Fruit fly (Drosophila melanogaster) whole organism, prepupa: Measurements from ENCODE around the gene dj-1beta.

Experiments used
- Blimp-1 ChIP-seq: fragments of 200-800 bp; sonication (Bioruptor generic); optimal IDR thresholded peaks from 3 replicates; lab custom pipeline; 2017; ENCODE audit warnings: missing biosample characterization, missing genetic modification characterization, mild to moderate bottlenecking, moderate library complexity, missing genetic modification reagents
- CG10631 ChIP-seq: fragments of 200-800 bp; sonication (Bioruptor generic); optimal IDR thresholded peaks from 2 replicates; lab custom pipeline; 2016; ENCODE audit warnings: missing biosample characterization, missing genetic modification characterization
- CG11902 ChIP-seq: fragments of 200-800 bp; sonication (Bioruptor generic); optimal IDR thresholded peaks from 3 replicates; lab custom pipeline; 2016; ENCODE audit warnings: missing biosample characterization, missing genetic modification characterization
- CG1621 ChIP-seq: fragments of 200-800 bp; sonication (Bioruptor generic); optimal IDR thresholded peaks from 3 replicates; lab custom pipeline; 2018; ENCODE audit warnings: missing biosample characterization, mild to moderate bottlenecking, missing genetic modification characterization
- CG6808 ChIP-seq: fragments of 200-800 bp; sonication (Bioruptor generic); optimal IDR thresholded peaks from 3 replicates; lab custom pipeline; 2017; ENCODE audit warnings: missing biosample characterization, missing genetic modification characterization, mild to moderate bottlenecking, moderate library complexity, missing genetic modification reagents
- CG6854 ChIP-seq: fragments of 200-800 bp; sonication (Bioruptor generic); optimal IDR thresholded peaks from 2 replicates; lab custom pipeline; 2017; ENCODE audit warnings: missing biosample characterization, mild to moderate bottlenecking, missing genetic modification characterization
- CG8319 ChIP-seq: fragments of 200-800 bp; sonication (Bioruptor generic); optimal IDR thresholded peaks from 3 replicates; lab custom pipeline; 2016; ENCODE audit warnings: missing biosample characterization, missing genetic modification characterization
- CG9139 ChIP-seq: fragments of 200-800 bp; sonication (Bioruptor generic); optimal IDR thresholded peaks from 3 replicates; lab custom pipeline; 2017; ENCODE audit warnings: missing biosample characterization, mild to moderate bottlenecking, missing genetic modification characterization
- Eip93F ChIP-seq: fragments of 200-800 bp; sonication (Bioruptor generic); optimal IDR thresholded peaks from 2 replicates; lab custom pipeline; 2016; ENCODE audit warnings: missing biosample characterization, mild to moderate bottlenecking, missing genetic modification characterization
- Hr4 ChIP-seq: fragments of 200-800 bp; sonication (Bioruptor generic); optimal IDR thresholded peaks from 3 replicates; lab custom pipeline; 2016; ENCODE audit warnings: missing biosample characterization, missing genetic modification characterization
- Lpt ChIP-seq: fragments of 200-800 bp; sonication (Bioruptor generic); optimal IDR thresholded peaks from 3 replicates; lab custom pipeline; 2016; ENCODE audit warnings: missing biosample characterization, missing genetic modification characterization
- Met ChIP-seq: fragments of 200-800 bp; sonication (Bioruptor generic); optimal IDR thresholded peaks from 3 replicates; lab custom pipeline; 2016; ENCODE audit warnings: missing biosample characterization, missing genetic modification characterization
- fd85E ChIP-seq: fragments of 200-800 bp; sonication (Bioruptor generic); optimal IDR thresholded peaks from 3 replicates; lab custom pipeline; 2016; ENCODE audit warnings: missing biosample characterization, missing genetic modification characterization

- TF ChIP-seq Hr4: peak; percentile 42
- TF ChIP-seq CG11902 (GFP tag; lab: Kevin White, UChicago): no peak
- TF ChIP-seq fd85E: no peak
- no peak for TF ChIP-seq CG8319 (GFP tag; lab: Kevin White, UChicago)
- no peak for TF ChIP-seq CG1621 (tag; lab: Kevin White, UChicago)
- TF ChIP-seq CG9139 (GFP tag; lab: Kevin White, UChicago): no peak
- TF ChIP-seq CG10631: peak; percentile 24
- no peak for TF ChIP-seq Blimp-1
- no peak for TF ChIP-seq Met (GFP tag; lab: Kevin White, UChicago)
- no peak for TF ChIP-seq Lpt
- TF ChIP-seq CG6854 (GFP tag; lab: Kevin White, UChicago): no peak
- no peak for TF ChIP-seq Eip93F (GFP tag; lab: Kevin White, UChicago)
- no peak for TF ChIP-seq CG6808 (GFP tag; lab: Kevin White, UChicago)
Observed at dm6 chr3R:30775249-30775648, 31.7 kb upstream of the dj-1beta start.
